Worm (Caenorhabditis elegans) whole organism, mixed stage, embryonic: ENCODE results near the gene wrt-6.

Source experiments
- ces-1 ChIP-seq: fragments of 150-350 bp; optimal IDR thresholded peaks from 2 replicates; lab custom pipeline; 2014; ENCODE audit warnings: missing biosample characterization, missing genetic modification reagents, missing genetic modification characterization
- elt-3 ChIP-seq: fragments of 150-350 bp; optimal IDR thresholded peaks from 2 replicates; lab custom pipeline; 2014; ENCODE audit warnings: missing biosample characterization, missing genetic modification characterization
- lsy-2 ChIP-seq: fragments of 150-350 bp; optimal IDR thresholded peaks from 2 replicates; lab custom pipeline; 2014; ENCODE audit warnings: missing biosample characterization, missing genetic modification characterization
- snpc-4 ChIP-seq: fragments of 150-350 bp; optimal IDR thresholded peaks from 2 replicates; lab custom pipeline; 2014; ENCODE audit warnings: missing biosample characterization, missing genetic modification characterization
- unc-62 ChIP-seq: fragments of 150-350 bp; optimal IDR thresholded peaks from 2 replicates; lab custom pipeline; 2014; ENCODE audit warnings: missing biosample characterization, missing genetic modification reagents, missing genetic modification characterization

ce11 chrX:3499867-3500266 is 19.8 kb downstream of the wrt-6 start:
- TF ChIP-seq snpc-4 (tag; lab: Kevin White, UChicago): no peak
- no peak for TF ChIP-seq ces-1 (GFP tag; lab: Kevin White, UChicago)
- no peak for TF ChIP-seq elt-3 (tag; lab: Kevin White, UChicago)
- no peak for TF ChIP-seq lsy-2 (tag; lab: Kevin White, UChicago)
- TF ChIP-seq unc-62 (GFP tag; lab: Kevin White, UChicago): no peak
